Worm (Caenorhabditis elegans) whole organism, L1 larva: Measurements from ENCODE around the gene nphp-4.

Experiments used
- C34B4.2 ChIP-seq: sonication (generic microtip); optimal IDR thresholded peaks from 2 replicates; lab custom pipeline; 2017; ENCODE audit warnings: mild to moderate bottlenecking, missing genetic modification characterization, missing compliant biosample characterization
- F16B12.6 ChIP-seq: fragments of 150-350 bp; optimal IDR thresholded peaks from 2 replicates; lab custom pipeline; 2014; ENCODE audit warnings: missing biosample characterization, missing genetic modification characterization
- aha-1 ChIP-seq: fragments of 150-350 bp; optimal IDR thresholded peaks from 2 replicates; lab custom pipeline; 2014; ENCODE audit warnings: missing biosample characterization, missing genetic modification characterization
- aly-2 ChIP-seq: fragments of 150-350 bp; optimal IDR thresholded peaks from 2 replicates; lab custom pipeline; 2014; ENCODE audit warnings: missing biosample characterization, missing genetic modification characterization
- ama-1 ChIP-seq: fragments of 150-350 bp; optimal IDR thresholded peaks from 2 replicates; lab custom pipeline; 2014
- blmp-1 ChIP-seq: fragments of 150-350 bp; optimal IDR thresholded peaks from 2 replicates; lab custom pipeline; 2014; ENCODE audit warnings: missing biosample characterization, missing genetic modification characterization
- ceh-63 ChIP-seq: fragments of 200-800 bp; sonication (Bioruptor generic); optimal IDR thresholded peaks from 2 replicates; lab custom pipeline; 2018; ENCODE audit warnings: mild to moderate bottlenecking, missing genetic modification characterization, missing compliant biosample characterization
- ceh-8 ChIP-seq: fragments of 200-800 bp; sonication (Bioruptor generic); optimal IDR thresholded peaks from 2 replicates; lab custom pipeline; 2018; ENCODE audit warnings: mild to moderate bottlenecking, missing genetic modification characterization, moderate library complexity, missing compliant biosample characterization
- ceh-82 ChIP-seq, 3 experiments: fragments of 150-350 bp in 1 of 3; sonication (generic microtip) in 2 of 3; optimal IDR thresholded peaks; 2 replicates each; lab custom pipeline; 2014 to 2017; ENCODE audit warnings: missing biosample characterization in 3 of 3, missing genetic modification characterization in 3 of 3
- ceh-90 ChIP-seq: sonication (generic microtip); optimal IDR thresholded peaks from 2 replicates; lab custom pipeline; 2016; ENCODE audit warnings: missing genetic modification characterization, missing compliant biosample characterization
- ces-1 ChIP-seq: fragments of 150-350 bp; optimal IDR thresholded peaks from 2 replicates; lab custom pipeline; 2014; ENCODE audit warnings: missing biosample characterization, missing genetic modification reagents, missing genetic modification characterization
- dsc-1 ChIP-seq: sonication (generic microtip); optimal IDR thresholded peaks from 2 replicates; lab custom pipeline; 2016; ENCODE audit warnings: mild to moderate bottlenecking, missing genetic modification characterization, missing compliant biosample characterization
- egl-13 ChIP-seq: sonication (generic microtip); optimal IDR thresholded peaks from 2 replicates; lab custom pipeline; 2016; ENCODE audit warnings: missing genotype, missing genetic modification reagents, missing genetic modification characterization, missing compliant biosample characterization
- egl-27 ChIP-seq, 2 experiments: fragments of 150-350 bp in 1 of 2; sonication (generic microtip); optimal IDR thresholded peaks; 3 replicates each; lab custom pipeline; 2017 to 2018; ENCODE audit warnings: missing biosample characterization in 2 of 2, missing genetic modification characterization in 2 of 2, missing genetic modification reagents in 2 of 2
- elt-2 ChIP-seq: sonication (generic microtip); optimal IDR thresholded peaks from 2 replicates; lab custom pipeline; 2016; ENCODE audit warnings: missing genetic modification characterization, mild to moderate bottlenecking, inconsistent platforms, missing compliant biosample characterization, missing genetic modification reagents
- elt-3 ChIP-seq, 6 experiments: fragments of 150-350 bp in 1 of 6; sonication (generic microtip); optimal IDR thresholded peaks; 2 replicates each; lab custom pipeline; 2017 to 2018; ENCODE audit warnings: missing biosample characterization in 6 of 6, missing genetic modification characterization in 6 of 6, inconsistent platforms in 1 of 6
- fkh-10 ChIP-seq: sonication (generic microtip); optimal IDR thresholded peaks from 2 replicates; lab custom pipeline; 2017; ENCODE audit warnings: missing biosample characterization, missing genetic modification reagents, missing genetic modification characterization
- fkh-4 ChIP-seq: sonication (generic microtip); optimal IDR thresholded peaks from 2 replicates; lab custom pipeline; 2016; ENCODE audit warnings: missing compliant biosample characterization, missing genetic modification characterization, borderline replicate concordance
- fkh-8 ChIP-seq: sonication (generic microtip); optimal IDR thresholded peaks from 2 replicates; lab custom pipeline; 2016; ENCODE audit warnings: mild to moderate bottlenecking, missing genetic modification characterization, missing compliant biosample characterization
- grh-1 ChIP-seq: fragments of 200-800 bp; sonication (Bioruptor generic); IDR thresholded peaks from 2 replicates; pipeline ENCODE4 v1.3.6; 2022; ENCODE audit warnings: missing genetic modification reagents, missing genetic modification characterization, missing compliant biosample characterization
- hlh-4 ChIP-seq: sonication (generic microtip); optimal IDR thresholded peaks from 2 replicates; lab custom pipeline; 2016; ENCODE audit warnings: mild to moderate bottlenecking, missing genetic modification characterization, missing compliant biosample characterization
- hpl-2 ChIP-seq: fragments of 150-350 bp; optimal IDR thresholded peaks from 2 replicates; lab custom pipeline; 2014; ENCODE audit warnings: missing biosample characterization, missing genetic modification reagents, missing genetic modification characterization
- irx-1 ChIP-seq: sonication (generic microtip); optimal IDR thresholded peaks from 2 replicates; lab custom pipeline; 2016; ENCODE audit warnings: missing genetic modification characterization, missing compliant biosample characterization
- jun-1 ChIP-seq: fragments of 150-350 bp; optimal IDR thresholded peaks from 2 replicates; lab custom pipeline; 2014; ENCODE audit warnings: missing biosample characterization, missing genetic modification reagents, missing genetic modification characterization
- lin-15B ChIP-seq: fragments of 150-350 bp; sonication (generic microtip); optimal IDR thresholded peaks from 3 replicates; lab custom pipeline; 2014; ENCODE audit warnings: missing biosample characterization, missing genetic modification characterization
- lin-35 ChIP-seq, 2 experiments: fragments of 150-350 bp; optimal IDR thresholded peaks; 2 replicates each; lab custom pipeline; 2014; ENCODE audit warnings: missing biosample characterization in 2 of 2, missing genetic modification characterization in 2 of 2, missing genetic modification reagents in 2 of 2
- lin-39 ChIP-seq: fragments of 150-350 bp; optimal IDR thresholded peaks from 2 replicates; lab custom pipeline; 2014; ENCODE audit warnings: missing biosample characterization, missing genetic modification reagents, missing genetic modification characterization
- lsy-2 ChIP-seq, 2 experiments: fragments of 150-350 bp; optimal IDR thresholded peaks; 2 replicates each; lab custom pipeline; 2014; ENCODE audit warnings: missing biosample characterization in 2 of 2, missing genetic modification characterization in 2 of 2
- mef-2 ChIP-seq: fragments of 150-350 bp; optimal IDR thresholded peaks from 2 replicates; lab custom pipeline; 2014; ENCODE audit warnings: missing biosample characterization, missing genetic modification characterization
- mep-1 ChIP-seq: fragments of 150-350 bp; optimal IDR thresholded peaks from 2 replicates; lab custom pipeline; 2014; ENCODE audit warnings: missing biosample characterization, missing genetic modification characterization
- nhr-11 ChIP-seq: fragments of 150-350 bp; optimal IDR thresholded peaks from 2 replicates; lab custom pipeline; 2014; ENCODE audit warnings: missing biosample characterization, missing genetic modification characterization
- nhr-12 ChIP-seq: sonication (generic microtip); optimal IDR thresholded peaks from 2 replicates; lab custom pipeline; 2017; ENCODE audit warnings: missing biosample characterization, missing genetic modification characterization
- nhr-19 ChIP-seq: fragments of 200-800 bp; sonication (Bioruptor generic); conservative IDR thresholded peaks from 2 replicates; pipeline ENCODE4 v1.3.6; 2022; ENCODE audit warnings: missing genetic modification characterization, missing compliant biosample characterization
- nhr-20 ChIP-seq: sonication (generic microtip); optimal IDR thresholded peaks from 2 replicates; lab custom pipeline; 2016; ENCODE audit warnings: mild to moderate bottlenecking, missing genetic modification characterization, missing compliant biosample characterization
- nhr-237 ChIP-seq: fragments of 150-350 bp; optimal IDR thresholded peaks from 2 replicates; lab custom pipeline; 2014; ENCODE audit warnings: missing biosample characterization, missing genetic modification characterization
- nhr-47 ChIP-seq: sonication (generic microtip); optimal IDR thresholded peaks from 2 replicates; lab custom pipeline; 2016; ENCODE audit warnings: mild to moderate bottlenecking, missing genetic modification characterization, moderate library complexity, missing compliant biosample characterization
- nhr-71 ChIP-seq: sonication (generic microtip); optimal IDR thresholded peaks from 2 replicates; lab custom pipeline; 2016; ENCODE audit warnings: mild to moderate bottlenecking, missing genetic modification characterization, moderate library complexity, missing compliant biosample characterization
- nhr-77 ChIP-seq: fragments of 150-350 bp; optimal IDR thresholded peaks from 2 replicates; lab custom pipeline; 2014; ENCODE audit warnings: missing biosample characterization, missing genetic modification characterization
- pqm-1 ChIP-seq: sonication (generic microtip); optimal IDR thresholded peaks from 3 replicates; lab custom pipeline; 2017; ENCODE audit warnings: missing biosample characterization, missing genetic modification characterization
- snpc-4 ChIP-seq: fragments of 150-350 bp; optimal IDR thresholded peaks from 2 replicates; lab custom pipeline; 2014; ENCODE audit warnings: missing biosample characterization, missing genetic modification characterization
- snu-23 ChIP-seq: sonication (generic microtip); optimal IDR thresholded peaks from 2 replicates; lab custom pipeline; 2016; ENCODE audit warnings: missing genetic modification characterization, missing compliant biosample characterization
- sox-4 ChIP-seq: sonication (generic microtip); optimal IDR thresholded peaks from 2 replicates; lab custom pipeline; 2016; ENCODE audit warnings: missing genetic modification characterization, missing compliant biosample characterization
- sptf-1 ChIP-seq: fragments of 150-350 bp; optimal IDR thresholded peaks from 2 replicates; lab custom pipeline; 2014; ENCODE audit warnings: missing biosample characterization, missing genetic modification characterization
- unc-130 ChIP-seq: fragments of 150-350 bp; optimal IDR thresholded peaks from 2 replicates; lab custom pipeline; 2017; ENCODE audit warnings: missing biosample characterization, missing genetic modification characterization, inconsistent platforms
- unc-30 ChIP-seq: sonication (generic microtip); optimal IDR thresholded peaks from 2 replicates; lab custom pipeline; 2017; ENCODE audit warnings: missing biosample characterization, missing genetic modification characterization
- unc-62 ChIP-seq: fragments of 150-350 bp; optimal IDR thresholded peaks from 2 replicates; lab custom pipeline; 2014; ENCODE audit warnings: missing biosample characterization, missing genetic modification reagents, missing genetic modification characterization
- unc-98 ChIP-seq: fragments of 200-800 bp; sonication (Bioruptor generic); IDR thresholded peaks from 2 replicates; pipeline ENCODE4 v1.3.6; 2022; ENCODE audit warnings: missing genetic modification characterization, missing compliant biosample characterization
- zip-4 ChIP-seq: fragments of 200-800 bp; sonication (Bioruptor generic); optimal IDR thresholded peaks from 2 replicates; lab custom pipeline; 2018; ENCODE audit warnings: mild to moderate bottlenecking, missing genetic modification characterization, moderate library complexity, missing compliant biosample characterization
- ztf-4 ChIP-seq: fragments of 150-350 bp; optimal IDR thresholded peaks from 2 replicates; lab custom pipeline; 2014; ENCODE audit warnings: missing biosample characterization, missing genetic modification characterization

Gene nphp-4

ce11 chrV:11859082-11859858, 15.7 kb upstream of the nphp-4 start (continued):
- peak; percentile 36; the same call in 1 of the 2 replicates for TF ChIP-seq nhr-19 (GFP tag; lab: Robert Waterston, UW)
- no peak for TF ChIP-seq ces-1 (GFP tag; lab: Kevin White, UChicago)
- no peak for TF ChIP-seq unc-130 (tag; lab: Kevin White, UChicago)
- no peak for TF ChIP-seq sptf-1 (tag; lab: Kevin White, UChicago)
- TF ChIP-seq dsc-1 (tag; lab: Kevin White, UChicago), result no peak
- TF ChIP-seq hpl-2 (GFP tag; lab: Kevin White, UChicago), result no peak
- no peak for TF ChIP-seq pqm-1 (tag; lab: Kevin White, UChicago)
- no peak for TF ChIP-seq mef-2 (tag; lab: Kevin White, UChicago)
- TF ChIP-seq nhr-237, result no peak
- TF ChIP-seq nhr-71, result peak; percentile 62
- TF ChIP-seq F16B12.6, result no peak
- TF ChIP-seq irx-1 (tag; lab: Kevin White, UChicago), result no peak
- TF ChIP-seq ceh-8 (GFP tag; lab: Kevin White, UChicago), result no peak
- TF ChIP-seq mep-1, result no peak
- TF ChIP-seq, all 84 proteins: peak for 16

ce11 chrV:11858299-11858698, 14.8 kb upstream of the nphp-4 start:
- no peak for TF ChIP-seq fkh-4 (tag; lab: Kevin White, UChicago)
- no peak for TF ChIP-seq hpl-2 (GFP tag; lab: Kevin White, UChicago)
- TF ChIP-seq mep-1, result peak; percentile 23
- no peak for TF ChIP-seq nhr-12 (tag; lab: Kevin White, UChicago)
- TF ChIP-seq ceh-63 (GFP tag; lab: Kevin White, UChicago), result no peak
- no peak for TF ChIP-seq ztf-4 (tag; lab: Kevin White, UChicago)
- peak; percentile 23 for TF ChIP-seq snu-23 (GFP tag; lab: Kevin White, UChicago)
- TF ChIP-seq grh-1 (GFP tag; lab: Robert Waterston, UW), result no peak
- no peak for TF ChIP-seq irx-1 (tag; lab: Kevin White, UChicago)
- no peak for TF ChIP-seq egl-27 (tag; optimal IDR thresholded peaks at IDR 0.05; lab: Kevin White, UChicago)
- no peak for TF ChIP-seq dsc-1 (tag; lab: Kevin White, UChicago)
- TF ChIP-seq elt-2, result no peak
- TF ChIP-seq hlh-4 (tag; lab: Kevin White, UChicago), result no peak
- TF ChIP-seq lin-35 (GFP tag; optimal IDR thresholded peaks at IDR 0.05; lab: Kevin White, UChicago), result peak in 1 of 2 experiments; percentile 19
- no peak for TF ChIP-seq F16B12.6
- TF ChIP-seq elt-3 (tag; optimal IDR thresholded peaks at IDR 0.05; lab: Kevin White, UChicago), result no peak
- no peak for TF ChIP-seq unc-62 (GFP tag; lab: Kevin White, UChicago)
- peak; percentile 3 for TF ChIP-seq unc-130 (tag; lab: Kevin White, UChicago)
- no peak for TF ChIP-seq nhr-11 (tag; lab: Kevin White, UChicago)
- peak; percentile 39 for TF ChIP-seq nhr-20 (tag; lab: Kevin White, UChicago)
- TF ChIP-seq egl-13 (tag; lab: Kevin White, UChicago), result no peak
- no peak for TF ChIP-seq ceh-82 (tag; optimal IDR thresholded peaks at IDR 0.05; lab: Kevin White, UChicago)
- TF ChIP-seq zip-4, result no peak
- peak; percentile 32; the same call in 1 of the 2 replicates for TF ChIP-seq nhr-19 (GFP tag; lab: Robert Waterston, UW)
- no peak for TF ChIP-seq unc-98 (GFP tag; lab: Robert Waterston, UW)
- no peak for TF ChIP-seq nhr-77 (tag; lab: Kevin White, UChicago)
- TF ChIP-seq lin-15B (tag; lab: Kevin White, UChicago), result no peak
- no peak for TF ChIP-seq snpc-4 (tag; lab: Kevin White, UChicago)
- no peak for TF ChIP-seq aha-1 (tag; lab: Kevin White, UChicago)
- TF ChIP-seq fkh-8, result no peak
- no peak for TF ChIP-seq blmp-1 (tag; lab: Kevin White, UChicago)
- no peak for TF ChIP-seq nhr-47 (tag; lab: Kevin White, UChicago)
- TF ChIP-seq ama-1 (lab: Kevin White, UChicago), result no peak
- no peak for TF ChIP-seq sptf-1 (tag; lab: Kevin White, UChicago)
- TF ChIP-seq C34B4.2, result no peak
- TF ChIP-seq jun-1, result no peak
- no peak for TF ChIP-seq pqm-1 (tag; lab: Kevin White, UChicago)
- TF ChIP-seq nhr-71, result peak; percentile 11
- no peak for TF ChIP-seq ces-1 (GFP tag; lab: Kevin White, UChicago)
- no peak for TF ChIP-seq lin-39 (tag; lab: Kevin White, UChicago)
- peak in 1 of 2 experiments; percentile 16 for TF ChIP-seq lsy-2 (tag; optimal IDR thresholded peaks at IDR 0.05; lab: Kevin White, UChicago)
- TF ChIP-seq aly-2 (tag; lab: Kevin White, UChicago), result no peak
- no peak for TF ChIP-seq sox-4
- TF ChIP-seq unc-30 (tag; lab: Kevin White, UChicago), result no peak
- TF ChIP-seq fkh-10 (GFP tag; lab: Kevin White, UChicago), result no peak
- no peak for TF ChIP-seq ceh-90 (tag; lab: Kevin White, UChicago)
